Fruit fly (Drosophila melanogaster): Measurements from ENCODE around the gene Vav.

Vav gene

DNA sequence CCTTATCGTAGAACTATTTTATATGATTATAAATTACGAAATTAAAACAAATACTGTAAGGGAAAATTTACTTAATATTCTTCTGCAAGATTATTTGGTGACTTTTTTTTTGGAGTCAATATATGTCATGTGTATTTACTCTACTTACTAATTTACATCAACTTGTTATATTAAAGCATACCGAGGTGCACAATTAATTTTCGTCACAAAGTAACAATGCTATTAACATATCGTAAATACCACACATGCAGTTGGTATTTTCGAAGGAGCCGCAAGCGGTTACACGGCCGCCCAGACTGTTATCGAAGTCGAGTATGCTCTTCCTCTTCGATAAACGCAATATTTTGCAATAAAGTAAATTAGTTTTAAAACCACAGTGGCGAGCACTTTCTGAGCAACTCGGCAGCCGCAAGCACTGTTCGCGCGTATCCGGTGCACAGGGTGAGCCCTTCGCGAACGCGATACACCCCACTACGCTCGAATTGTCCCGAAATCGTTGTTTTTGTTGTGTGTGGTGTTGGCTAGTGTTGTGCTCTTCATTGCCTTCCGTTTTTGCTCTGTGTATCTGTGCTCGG lies at the start of gene Vav:
TSS of gene Vav (plus strand) at position 293 of the 575 bp plus-strand sequence.
- TF ChIP-seq noc (tag; optimal IDR thresholded peaks at IDR 0.05), result no peak

DNA sequence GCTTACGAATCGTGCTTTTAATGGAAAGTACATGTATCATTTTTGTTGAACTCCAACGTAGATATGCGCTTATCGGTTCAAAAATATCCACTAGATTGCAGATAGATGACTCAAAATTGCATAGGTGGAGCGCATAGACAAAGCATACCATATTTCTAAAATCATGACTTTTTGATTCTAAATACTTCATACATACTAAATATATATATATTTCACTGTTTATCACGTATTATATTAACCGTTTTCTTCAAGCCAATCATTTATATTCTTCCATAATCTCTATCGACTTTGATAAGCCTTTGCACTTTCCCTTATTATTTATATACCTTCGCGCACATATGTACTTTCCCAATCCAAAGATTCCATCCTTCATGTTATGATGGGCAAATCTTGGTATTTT lies 49.6 kb upstream of the Vav start, which contains the start of gene CG14195:
TSS of gene CG14195 (minus strand) at position 101 of the 400 bp plus-strand sequence.
- no peak for TF ChIP-seq noc (tag; optimal IDR thresholded peaks at IDR 0.05)

DNA sequence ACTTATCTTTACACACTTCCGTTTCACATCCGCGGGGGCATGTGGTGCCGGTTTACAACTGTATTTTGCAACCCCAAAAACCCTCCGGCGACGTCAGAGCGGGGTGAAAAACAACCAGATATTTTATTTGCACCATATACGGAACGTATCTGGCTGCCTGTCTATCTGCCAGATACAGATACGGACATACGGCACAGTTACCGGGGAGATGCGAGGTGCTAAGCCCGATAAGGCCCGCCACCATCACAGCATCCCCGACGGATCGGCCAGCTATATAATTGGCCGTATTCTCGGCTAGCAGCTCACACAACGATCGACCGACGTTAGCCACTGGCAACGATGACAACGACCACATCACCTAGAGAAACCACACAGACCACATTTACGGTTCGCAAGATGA lies 48.7 kb upstream of the Vav start, which contains the start of gene Mur18B:
TSS of gene Mur18B (plus strand) at position 301 of the 400 bp plus-strand sequence.
- no peak for TF ChIP-seq noc (tag; optimal IDR thresholded peaks at IDR 0.05)

DNA sequence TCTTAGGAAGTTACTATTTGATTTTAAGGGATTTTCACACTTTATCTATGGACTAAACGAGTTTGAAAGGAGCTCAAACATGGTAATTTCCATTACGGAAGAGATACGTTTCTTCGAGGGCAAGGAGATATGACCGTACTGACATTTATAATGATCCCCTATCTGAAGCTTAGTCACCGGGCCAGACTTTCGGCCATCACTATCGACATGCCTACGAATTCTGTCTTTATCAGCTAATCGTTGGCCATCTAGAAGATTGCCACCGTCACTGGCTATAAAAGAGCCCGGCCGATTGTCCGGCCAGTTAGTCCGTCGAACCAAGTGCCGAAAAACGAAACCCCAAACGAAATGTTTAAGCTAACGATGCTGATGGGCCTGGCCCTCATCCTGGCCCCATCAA lies 46.4 kb upstream of the Vav start, which contains the start of gene Muc18B:
TSS of gene Muc18B (plus strand) at position 301 of the 400 bp plus-strand sequence.
- TF ChIP-seq noc (tag; optimal IDR thresholded peaks at IDR 0.05), result no peak

DNA sequence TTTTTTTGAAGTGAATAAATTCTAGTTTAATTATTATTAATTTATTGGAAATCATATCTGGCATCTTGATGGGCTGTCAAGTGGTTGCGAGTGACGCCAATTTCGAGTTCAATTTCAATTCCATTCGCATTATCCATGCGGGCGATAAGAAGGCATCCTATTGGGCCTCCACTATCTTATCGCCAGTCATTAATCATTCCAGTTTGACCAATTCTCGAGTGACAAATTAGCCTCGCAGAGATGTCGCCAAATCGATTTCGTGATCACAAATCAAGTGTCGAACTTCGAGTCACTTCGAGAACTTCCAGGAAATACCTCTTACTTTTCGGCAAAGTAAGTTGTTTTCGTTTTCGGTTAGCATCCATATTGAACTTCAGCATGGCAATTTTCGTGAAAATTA lies 44.9 kb upstream of the Vav start:
- peak; percentile 70 for TF ChIP-seq noc (tag; optimal IDR thresholded peaks at IDR 0.05)

DNA sequence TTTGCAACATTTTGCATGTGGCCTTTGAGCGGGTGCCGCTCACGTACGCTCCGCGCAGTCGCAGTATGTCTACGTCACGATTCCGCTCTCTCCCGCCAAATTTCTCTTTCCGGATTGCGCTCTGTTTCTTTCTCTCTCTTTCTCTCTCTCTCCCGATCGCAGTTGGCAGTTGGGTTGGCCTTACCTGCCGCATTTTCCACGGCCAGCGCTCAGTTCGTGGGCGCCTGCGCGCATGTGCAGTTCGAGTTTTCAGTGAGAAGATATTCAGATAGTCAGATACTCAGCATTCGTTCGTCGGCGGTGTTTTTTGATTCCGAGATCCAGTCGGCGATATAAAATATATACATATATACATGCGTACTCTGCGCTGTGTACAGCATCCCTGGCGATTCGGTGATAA lies 41.2 kb upstream of the Vav start, which contains the start of gene CG7884:
TSS of gene CG7884 (plus strand) at position 208 of the 400 bp plus-strand sequence.
- no peak for TF ChIP-seq noc (tag; optimal IDR thresholded peaks at IDR 0.05)

DNA sequence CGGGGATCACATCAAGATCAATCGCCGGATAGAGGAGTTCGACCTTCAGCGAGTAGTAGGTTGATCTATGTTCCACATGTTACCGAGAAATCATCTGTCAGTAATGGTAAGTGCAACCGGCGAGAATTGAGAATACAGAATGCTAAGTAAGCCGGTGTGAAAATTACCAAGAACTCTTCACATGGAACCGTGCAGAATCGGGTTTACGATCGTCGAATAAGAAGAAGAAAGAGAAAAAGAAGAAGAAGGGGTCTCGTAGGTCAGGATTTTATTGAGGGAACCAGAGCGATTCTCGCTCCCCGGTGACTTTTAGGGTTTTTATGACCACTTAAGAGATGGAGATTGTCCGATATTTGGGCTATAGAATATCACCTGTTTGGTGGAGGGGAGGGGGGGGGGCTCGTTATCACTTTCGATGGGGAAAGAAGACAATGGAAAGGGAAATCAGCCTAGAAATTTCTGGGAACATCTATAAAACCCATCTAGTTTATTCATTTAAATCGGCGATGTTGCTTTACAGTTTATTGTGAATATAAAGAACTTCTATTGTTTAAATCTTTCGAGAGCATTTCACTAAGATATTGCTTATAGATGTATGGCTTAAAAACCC lies 40.6 kb upstream of the Vav start:
- TF ChIP-seq noc (tag; optimal IDR thresholded peaks at IDR 0.05), result no peak

DNA sequence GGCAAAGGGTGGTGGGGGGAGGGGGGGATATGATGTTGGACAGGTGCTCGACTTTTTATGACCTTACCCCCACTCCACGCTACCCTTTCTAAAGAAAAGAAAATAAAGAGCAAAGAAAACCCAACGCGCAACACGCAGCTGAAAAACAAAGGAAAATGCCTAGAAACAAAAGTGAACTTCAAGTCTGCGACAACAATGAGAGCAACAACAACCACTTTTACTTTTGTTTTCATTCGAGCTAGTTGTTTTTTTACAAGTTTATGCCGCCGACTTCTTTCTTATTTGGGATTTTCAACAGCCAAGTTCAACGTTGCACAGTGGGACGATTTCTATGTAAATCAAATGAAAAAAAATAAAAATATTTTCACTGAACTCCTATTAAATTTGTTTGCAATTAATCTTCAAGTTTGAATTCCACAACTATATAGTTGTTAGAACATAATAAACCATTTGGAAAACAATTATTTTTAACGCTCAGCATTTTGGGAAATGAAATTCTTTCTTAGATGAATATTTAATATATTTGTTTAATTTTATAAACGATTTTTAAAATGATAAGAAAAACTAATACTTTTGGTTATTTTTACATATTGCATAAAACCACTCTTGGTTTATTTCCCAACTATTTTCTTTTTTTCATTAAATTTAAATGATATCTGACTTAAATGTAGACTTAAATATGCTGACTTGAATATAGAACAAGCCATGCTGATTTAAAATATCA lies 36.9 kb upstream of the Vav start:
- no peak for TF ChIP-seq noc (tag; optimal IDR thresholded peaks at IDR 0.05)

DNA sequence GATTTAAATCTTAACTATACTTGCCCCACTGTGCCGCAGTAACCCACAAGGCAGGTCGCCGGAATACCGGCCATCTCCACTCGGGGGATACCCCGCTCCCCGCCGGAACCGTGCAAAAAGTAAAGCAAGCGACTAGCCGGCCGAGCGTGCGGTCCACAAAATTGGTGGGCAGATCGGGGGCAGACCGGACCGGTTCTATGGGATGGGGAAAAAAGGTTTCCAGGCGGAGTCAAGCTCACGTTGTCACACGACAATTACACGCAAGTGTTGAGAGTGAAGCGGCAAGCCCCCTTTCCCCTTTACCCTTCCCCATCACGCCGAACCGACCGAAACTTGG lies 36.3 kb upstream of the Vav start:
- TF ChIP-seq noc (tag; optimal IDR thresholded peaks at IDR 0.05), result no peak

DNA sequence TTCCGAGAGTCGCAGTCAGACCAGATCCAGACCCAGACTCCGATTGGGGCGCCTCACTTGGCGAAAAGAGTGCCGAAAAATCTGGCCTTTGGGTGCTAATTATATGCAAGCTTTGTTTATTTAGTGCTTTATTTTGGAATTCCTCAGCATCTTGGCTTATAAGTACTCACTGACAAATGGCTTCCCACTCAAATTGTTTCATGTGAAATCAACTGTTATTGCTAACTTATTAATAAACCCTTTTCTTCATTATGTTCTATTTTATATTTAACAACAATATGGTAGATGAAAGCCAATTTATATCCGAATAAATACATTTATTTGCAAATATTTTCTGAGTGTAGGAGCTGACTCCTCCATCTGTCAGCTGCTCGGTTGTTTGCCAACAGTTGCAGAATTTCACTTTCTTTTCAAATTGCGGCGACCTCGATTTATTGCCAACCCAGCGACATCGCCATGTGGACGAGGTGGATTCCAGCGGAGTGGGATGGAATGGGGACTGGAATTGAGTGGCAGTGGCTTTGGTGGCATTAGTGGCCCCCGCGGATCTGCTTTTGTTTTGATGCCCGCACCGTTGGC lies 31.7 kb upstream of the Vav start:
- TF ChIP-seq noc (tag; optimal IDR thresholded peaks at IDR 0.05), result no peak

DNA sequence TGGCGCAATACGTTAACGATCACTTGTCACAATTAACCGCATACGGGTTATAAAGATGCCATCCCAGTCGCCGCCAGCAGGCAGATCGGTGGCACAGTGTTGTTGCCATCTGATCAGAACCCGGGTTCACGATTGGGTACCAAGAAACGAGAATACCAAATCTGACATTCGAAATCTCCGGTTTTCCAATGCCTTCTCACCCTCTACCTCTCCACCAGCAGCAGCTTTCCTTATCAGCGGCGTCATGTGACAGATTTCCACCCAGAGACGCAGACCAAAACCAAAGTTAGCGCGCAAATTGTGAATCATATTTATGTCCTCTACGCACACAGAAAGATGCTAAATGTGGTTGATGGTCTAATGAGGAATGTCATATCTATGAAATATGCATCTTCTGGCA lies 23.0 kb upstream of the Vav start:
- no peak for TF ChIP-seq noc (tag; optimal IDR thresholded peaks at IDR 0.05)

DNA sequence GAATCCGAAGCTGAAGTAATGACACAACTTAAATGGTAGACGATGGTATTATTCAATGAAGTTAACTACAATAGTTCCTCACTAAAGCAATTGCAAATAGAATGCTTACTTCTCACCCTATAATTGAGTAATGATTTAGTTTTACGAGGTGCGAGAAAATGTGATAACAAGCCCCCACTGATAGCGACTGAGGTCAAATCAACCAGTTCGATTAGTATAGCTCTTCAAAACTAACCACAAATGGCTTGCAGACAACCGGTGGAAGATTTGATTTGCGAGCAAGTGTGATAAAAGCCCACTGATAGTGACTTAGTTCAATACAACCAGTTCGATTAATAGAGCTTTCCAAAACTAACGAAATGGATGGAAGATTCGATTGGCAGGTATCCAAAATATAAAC lies 22.3 kb upstream of the Vav start:
- TF ChIP-seq noc (tag; optimal IDR thresholded peaks at IDR 0.05), result no peak

DNA sequence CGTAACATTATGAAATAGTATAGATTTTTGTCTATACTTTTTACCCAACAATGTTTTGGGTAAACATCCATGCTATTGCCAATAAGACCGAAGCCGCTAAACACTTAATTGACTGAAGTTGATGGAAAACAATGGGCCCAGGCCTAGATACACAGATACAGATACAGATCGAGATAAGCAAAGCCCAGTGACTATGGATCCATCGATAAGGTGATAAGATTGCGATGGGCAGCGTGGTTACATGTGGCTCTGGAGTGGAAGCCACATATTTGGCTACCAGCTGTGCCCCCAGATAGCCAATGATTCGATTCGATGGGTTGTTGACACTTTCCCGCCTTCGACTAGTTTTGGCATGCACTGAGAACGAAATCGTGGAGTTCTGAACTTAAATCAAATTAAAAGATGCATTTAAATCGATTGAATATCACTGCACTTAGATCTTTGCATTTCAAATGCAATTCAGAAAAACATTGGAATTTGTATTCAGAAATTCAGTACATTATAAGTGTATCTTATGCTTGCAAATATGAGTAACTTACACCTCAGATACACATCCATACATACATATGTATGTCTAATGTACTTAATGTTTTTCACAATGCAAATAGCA lies 21.3 kb upstream of the Vav start:
- no peak for TF ChIP-seq noc (tag; optimal IDR thresholded peaks at IDR 0.05)

DNA sequence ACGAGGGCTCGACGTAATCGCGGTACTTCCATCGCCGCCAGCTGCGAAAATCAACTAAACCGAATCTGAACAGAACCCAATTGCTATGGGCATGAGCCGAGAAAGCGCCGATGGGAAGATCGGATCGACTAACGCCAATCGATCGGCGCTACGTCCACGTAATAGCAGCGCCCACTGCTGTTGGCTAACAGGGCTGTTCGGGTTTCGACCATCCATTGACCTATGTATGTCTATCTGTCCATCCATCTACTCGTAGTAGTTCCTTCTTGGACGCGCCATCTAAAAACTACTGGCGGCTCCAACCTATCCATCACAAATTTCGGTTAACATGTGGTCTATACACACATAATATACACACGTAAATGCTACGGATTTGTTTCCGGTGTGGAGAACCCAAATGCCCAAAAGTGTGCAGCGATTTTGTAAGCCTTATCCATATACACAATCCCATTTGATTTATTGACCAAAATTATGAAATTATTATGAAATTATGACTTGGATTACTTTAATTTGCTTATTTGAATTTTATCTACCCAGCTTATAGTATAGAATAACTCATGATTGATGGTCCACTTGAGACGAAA lies 19.7 kb upstream of the Vav start, which contains the start of gene CG14196:
TSS of gene CG14196 (minus strand) at position 51 of the 584 bp plus-strand sequence.
- no peak for TF ChIP-seq noc (tag; optimal IDR thresholded peaks at IDR 0.05)

DNA sequence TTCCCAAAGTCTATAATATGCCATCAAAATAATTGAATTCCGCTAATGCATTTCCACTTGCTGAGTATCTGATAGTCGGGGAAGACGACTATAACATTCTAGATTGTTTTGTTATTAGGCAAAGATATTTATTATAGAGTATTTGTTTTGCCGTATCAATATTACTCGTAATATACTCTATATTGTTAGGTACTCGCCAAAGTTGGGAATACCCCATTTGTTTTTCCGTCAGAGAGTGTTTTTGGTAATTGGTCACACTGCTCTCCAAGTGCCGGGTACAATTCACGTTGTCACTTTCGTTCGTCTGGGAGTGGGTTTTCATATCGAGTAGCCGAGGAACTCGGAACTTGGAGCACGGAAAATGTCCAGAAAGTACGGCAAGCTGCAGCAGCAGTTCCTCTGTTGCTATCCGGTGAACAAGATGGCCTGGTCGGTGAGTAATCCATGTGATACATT lies 18.2 kb upstream of the Vav start, which contains the start of gene CG7889:
TSS of gene CG7889 (plus strand) at position 253 of the 456 bp plus-strand sequence.
- peak; percentile 31 for TF ChIP-seq noc (tag; optimal IDR thresholded peaks at IDR 0.05)

All from whole organism, larva.